Fruit fly (Drosophila melanogaster) whole organism, embryonic: ENCODE measurements around the gene CG3632.

Experiments
- Antp ChIP-seq: fragments of 200-800 bp; sonication (Bioruptor generic); optimal IDR thresholded peaks from 3 replicates; lab custom pipeline; 2016; ENCODE audit warnings: missing biosample characterization, missing genetic modification characterization
- CG1024 ChIP-seq: fragments of 200-800 bp; sonication (Bioruptor generic); IDR thresholded peaks from 2 replicates; pipeline ENCODE4 v1.3.6; 2022; ENCODE audit warnings: missing biosample characterization, missing genetic modification characterization
- CG10267 ChIP-seq: fragments of 200-800 bp; sonication (Bioruptor generic); optimal IDR thresholded peaks from 2 replicates; lab custom pipeline; 2018; ENCODE audit warnings: missing biosample characterization, mild to moderate bottlenecking, missing genetic modification characterization, moderate library complexity
- CG11093 ChIP-seq: fragments of 200-800 bp; sonication (Bioruptor generic); IDR thresholded peaks from 3 replicates; pipeline ENCODE4 v1.3.6; 2022; ENCODE audit warnings: missing biosample characterization, missing genetic modification characterization
- CG11560 ChIP-seq: fragments of 200-800 bp; sonication (Bioruptor generic); IDR thresholded peaks from 3 replicates; pipeline ENCODE4 v1.3.6; 2022; ENCODE audit warnings: missing biosample characterization, missing genetic modification characterization
- CG12391 ChIP-seq: fragments of 200-800 bp; sonication (Bioruptor generic); optimal IDR thresholded peaks from 3 replicates; lab custom pipeline; 2018; ENCODE audit warnings: missing biosample characterization, mild to moderate bottlenecking, missing genetic modification characterization, moderate library complexity
- CG17361 ChIP-seq: fragments of 200-800 bp; sonication (Bioruptor generic); IDR thresholded peaks from 3 replicates; pipeline ENCODE4 v1.3.6; 2022; ENCODE audit warnings: missing biosample characterization, missing genetic modification characterization
- CG34224 ChIP-seq: fragments of 200-800 bp; sonication (Bioruptor generic); IDR thresholded peaks from 3 replicates; pipeline ENCODE4 v1.3.6; 2022; ENCODE audit warnings: missing biosample characterization, missing genetic modification characterization; ENCODE audit not compliant: partially characterized antibody
- CG42726 ChIP-seq: fragments of 200-800 bp; sonication (Bioruptor generic); IDR thresholded peaks from 2 replicates; pipeline ENCODE4 v1.3.6; 2022; ENCODE audit warnings: missing biosample characterization, missing genetic modification characterization; ENCODE audit not compliant: partially characterized antibody
- CG4404 ChIP-seq: fragments of 200-800 bp; sonication (Bioruptor generic); IDR thresholded peaks from 2 replicates; pipeline ENCODE4 v1.3.6; 2022; ENCODE audit warnings: missing biosample characterization, missing genetic modification characterization
- CG6854 ChIP-seq: fragments of 200-800 bp; sonication (Bioruptor generic); optimal IDR thresholded peaks from 3 replicates; lab custom pipeline; 2017; ENCODE audit warnings: missing biosample characterization, mild to moderate bottlenecking, missing genetic modification characterization
- CG7963 ChIP-seq: fragments of 200-800 bp; sonication (Bioruptor generic); IDR thresholded peaks from 3 replicates; pipeline ENCODE4 v1.3.6; 2022; ENCODE audit warnings: missing biosample characterization, missing genetic modification characterization; ENCODE audit not compliant: partially characterized antibody
- CG8924 ChIP-seq: fragments of 200-800 bp; optimal IDR thresholded peaks from 3 replicates; lab custom pipeline; 2019; ENCODE audit warnings: missing biosample characterization, mild to moderate bottlenecking, missing genetic modification characterization, moderate library complexity
- CG9437 ChIP-seq: fragments of 200-800 bp; sonication (Bioruptor generic); optimal IDR thresholded peaks from 2 replicates; lab custom pipeline; 2018; ENCODE audit warnings: missing biosample characterization, mild to moderate bottlenecking, missing genetic modification characterization
- CG9727 ChIP-seq: fragments of 200-800 bp; sonication (Bioruptor generic); optimal IDR thresholded peaks from 3 replicates; lab custom pipeline; 2017; ENCODE audit warnings: missing biosample characterization, mild to moderate bottlenecking, missing genetic modification characterization
- CG9817 ChIP-seq: fragments of 200-800 bp; sonication (Bioruptor generic); optimal IDR thresholded peaks from 2 replicates; lab custom pipeline; 2018; ENCODE audit warnings: missing biosample characterization, mild to moderate bottlenecking, missing genetic modification characterization, moderate library complexity
- Deaf1 ChIP-seq: fragments of 200-800 bp; optimal IDR thresholded peaks from 3 replicates; lab custom pipeline; 2019; ENCODE audit warnings: missing biosample characterization, mild to moderate bottlenecking, missing genetic modification characterization, moderate library complexity
- Dll ChIP-seq: fragments of 200-800 bp; sonication (Bioruptor generic); IDR thresholded peaks from 4 replicates; pipeline ENCODE4 v1.3.6; 2022; ENCODE audit warnings: missing biosample characterization, missing genetic modification characterization; ENCODE audit not compliant: partially characterized antibody
- Doc3 ChIP-seq: fragments of 200-800 bp; sonication (Bioruptor generic); IDR thresholded peaks from 3 replicates; pipeline ENCODE4 v1.3.6; 2022; ENCODE audit warnings: missing biosample characterization, missing genetic modification characterization; ENCODE audit not compliant: partially characterized antibody
- HHEX ChIP-seq: fragments of 200-800 bp; sonication (Bioruptor generic); optimal IDR thresholded peaks from 3 replicates; lab custom pipeline; 2017; ENCODE audit warnings: missing biosample characterization, mild to moderate bottlenecking, missing genetic modification characterization, missing genetic modification reagents
- HmgZ ChIP-seq: fragments of 200-800 bp; sonication (Bioruptor generic); optimal IDR thresholded peaks from 2 replicates; lab custom pipeline; 2018; ENCODE audit warnings: missing biosample characterization, mild to moderate bottlenecking, missing genetic modification characterization
- Meics ChIP-seq: fragments of 200-800 bp; sonication (Bioruptor generic); optimal IDR thresholded peaks from 2 replicates; lab custom pipeline; 2017; ENCODE audit warnings: missing biosample characterization, mild to moderate bottlenecking, missing genetic modification characterization
- Mes4 ChIP-seq: fragments of 200-800 bp; sonication (Bioruptor generic); optimal IDR thresholded peaks from 2 replicates; lab custom pipeline; 2016; ENCODE audit warnings: missing biosample characterization, missing genetic modification characterization
- NC2α ChIP-seq: fragments of 200-800 bp; sonication (Bioruptor generic); optimal IDR thresholded peaks from 2 replicates; lab custom pipeline; 2016; ENCODE audit warnings: missing biosample characterization, missing genetic modification characterization
- NC2β ChIP-seq: fragments of 200-800 bp; sonication (Bioruptor generic); optimal IDR thresholded peaks from 2 replicates; lab custom pipeline; 2016; ENCODE audit warnings: missing biosample characterization, missing genetic modification characterization
- Nf-YC ChIP-seq: fragments of 200-800 bp; optimal IDR thresholded peaks from 3 replicates; lab custom pipeline; 2019; ENCODE audit warnings: missing biosample characterization, mild to moderate bottlenecking, missing genetic modification characterization, moderate library complexity
- Side ChIP-seq: fragments of 200-800 bp; sonication (Bioruptor generic); optimal IDR thresholded peaks from 2 replicates; lab custom pipeline; 2016; ENCODE audit warnings: missing biosample characterization, missing genetic modification characterization
- Spps ChIP-seq: fragments of 200-800 bp; sonication (Bioruptor generic); optimal IDR thresholded peaks from 2 replicates; lab custom pipeline; 2018; ENCODE audit warnings: missing biosample characterization, mild to moderate bottlenecking, missing genetic modification characterization
- Ssrp ChIP-seq: fragments of 200-800 bp; sonication (Bioruptor generic); optimal IDR thresholded peaks from 2 replicates; lab custom pipeline; 2018; ENCODE audit warnings: missing biosample characterization, mild to moderate bottlenecking, missing genetic modification characterization, moderate library complexity
- bbx ChIP-seq: fragments of 200-800 bp; sonication (Bioruptor generic); IDR thresholded peaks from 2 replicates; pipeline ENCODE4 v1.3.6; 2022; ENCODE audit warnings: missing biosample characterization, missing genetic modification characterization; ENCODE audit not compliant: partially characterized antibody
- cato ChIP-seq: fragments of 200-800 bp; sonication (Bioruptor generic); optimal IDR thresholded peaks from 2 replicates; lab custom pipeline; 2016; ENCODE audit warnings: missing biosample characterization, missing genetic modification characterization, borderline replicate concordance
- ci ChIP-seq: fragments of 200-800 bp; sonication (Bioruptor generic); IDR thresholded peaks from 3 replicates; pipeline ENCODE4 v1.3.6; 2022; ENCODE audit warnings: missing biosample characterization, missing genetic modification characterization
- dm ChIP-seq: fragments of 200-800 bp; sonication (Bioruptor generic); optimal IDR thresholded peaks from 3 replicates; lab custom pipeline; 2016; ENCODE audit warnings: missing biosample characterization, missing genetic modification characterization
- dmrt11E ChIP-seq: fragments of 200-800 bp; sonication (Bioruptor generic); optimal IDR thresholded peaks from 3 replicates; lab custom pipeline; 2018; ENCODE audit warnings: missing biosample characterization, mild to moderate bottlenecking, missing genetic modification characterization, moderate library complexity
- inv ChIP-seq: fragments of 200-800 bp; sonication (Bioruptor generic); IDR thresholded peaks from 2 replicates; pipeline ENCODE4 v1.3.6; 2022; ENCODE audit warnings: missing biosample characterization, missing genetic modification characterization; ENCODE audit not compliant: partially characterized antibody
- knrl ChIP-seq: fragments of 200-800 bp; sonication (Bioruptor generic); IDR thresholded peaks from 3 replicates; pipeline ENCODE4 v1.3.6; 2022; ENCODE audit warnings: missing biosample characterization, missing genetic modification characterization; ENCODE audit not compliant: partially characterized antibody
- nmo ChIP-seq: fragments of 200-800 bp; sonication (Bioruptor generic); optimal IDR thresholded peaks from 2 replicates; lab custom pipeline; 2018; ENCODE audit warnings: missing biosample characterization, mild to moderate bottlenecking, missing genetic modification characterization, moderate library complexity
- nom ChIP-seq: fragments of 200-800 bp; sonication (Bioruptor generic); optimal IDR thresholded peaks from 2 replicates; lab custom pipeline; 2017; ENCODE audit warnings: missing biosample characterization, missing genetic modification characterization, mild to moderate bottlenecking, moderate library complexity, missing genetic modification reagents
- pan ChIP-seq, 4 experiments: fragments of >200 bp in 3 of 4; fragments of 200-800 bp in 1 of 4; sonication (Bioruptor generic) in 1 of 4; optimal IDR thresholded peaks in 3 of 4; IDR thresholded peaks in 1 of 4; 2 replicates each; pipeline versions ENCODE4 v1.3.6 to Lab custom; 2017 to 2022; ENCODE audit warnings: missing biosample characterization in 2 of 4, missing genetic modification characterization in 2 of 4, mixed read lengths in 1 of 4
- pb ChIP-seq: fragments of 200-800 bp; sonication (Bioruptor generic); optimal IDR thresholded peaks from 3 replicates; lab custom pipeline; 2016; ENCODE audit warnings: missing biosample characterization, missing genetic modification characterization
- pzg ChIP-seq: fragments of 200-800 bp; sonication (Bioruptor generic); optimal IDR thresholded peaks from 3 replicates; lab custom pipeline; 2018; ENCODE audit warnings: missing biosample characterization, mild to moderate bottlenecking, missing genetic modification characterization, moderate library complexity
- ranshi ChIP-seq: fragments of 200-800 bp; sonication (Bioruptor generic); IDR thresholded peaks from 2 replicates; pipeline ENCODE4 v1.3.6; 2022; ENCODE audit warnings: missing biosample characterization, missing genetic modification characterization
- run ChIP-seq: fragments of 200-800 bp; sonication (Bioruptor generic); optimal IDR thresholded peaks from 3 replicates; lab custom pipeline; 2018; ENCODE audit warnings: missing biosample characterization, mild to moderate bottlenecking, missing genetic modification characterization
- sens ChIP-seq: fragments of 200-800 bp; sonication (Bioruptor generic); peaks from one replicate; lab custom pipeline; 2016; ENCODE audit warnings: missing biosample characterization, missing genetic modification characterization
- sna ChIP-seq: fragments of 200-800 bp; sonication (Bioruptor generic); IDR thresholded peaks from 2 replicates; pipeline ENCODE4 v1.3.6; 2022; ENCODE audit warnings: missing biosample characterization, missing genetic modification characterization; ENCODE audit not compliant: partially characterized antibody
- stwl ChIP-seq: fragments of 200-800 bp; sonication (Bioruptor generic); optimal IDR thresholded peaks from 3 replicates; lab custom pipeline; 2018; ENCODE audit warnings: missing biosample characterization, mild to moderate bottlenecking, missing genetic modification characterization, moderate library complexity
- zen ChIP-seq: fragments of 200-800 bp; sonication (Bioruptor generic); optimal IDR thresholded peaks from 3 replicates; lab custom pipeline; 2018; ENCODE audit warnings: missing biosample characterization, mild to moderate bottlenecking, missing genetic modification characterization, moderate library complexity

The CG3632 gene

DNA sequence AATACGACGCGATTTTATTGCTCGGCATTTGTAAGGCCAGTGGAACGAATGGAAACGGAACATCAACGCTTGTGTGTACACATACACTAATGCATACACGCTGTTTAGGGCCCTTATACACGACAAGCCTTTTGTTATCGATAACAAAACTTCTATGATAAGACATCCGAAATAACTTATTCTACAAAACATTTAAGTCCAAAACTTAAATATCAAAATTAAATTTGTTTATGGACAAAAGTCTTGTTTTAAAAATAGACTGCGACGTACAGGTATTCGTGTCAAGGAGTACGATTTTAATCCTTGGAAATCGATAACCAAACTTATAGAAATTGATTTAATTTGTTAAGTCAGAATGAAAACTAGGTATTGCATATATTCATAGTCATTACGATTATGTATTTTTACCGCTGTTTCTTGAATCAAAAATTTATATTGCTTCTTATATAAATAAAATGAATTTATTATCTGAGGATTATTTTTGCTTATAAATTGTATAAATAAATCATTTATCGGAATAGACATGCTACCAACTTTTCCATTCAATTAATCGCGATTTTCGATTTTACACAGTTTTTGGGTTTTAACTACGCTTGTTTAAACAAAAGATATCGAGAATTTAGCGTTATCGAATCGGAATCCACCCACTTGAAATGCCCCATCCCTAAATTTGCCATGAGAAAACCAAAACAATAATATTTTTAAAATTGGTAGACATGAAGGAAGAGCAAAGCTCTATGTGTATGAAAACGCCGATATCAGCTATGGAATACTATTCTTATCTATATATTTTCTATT lies 16.8 kb downstream of the CG3632 start, which contains the start of the genes CG9915 and SWIP (continued):
- no peak for TF ChIP-seq nom
- peak; percentile 16 for TF ChIP-seq CG10267 (tag; lab: Kevin White, UChicago)
- TF ChIP-seq nmo (GFP tag; lab: Kevin White, UChicago) = peak; percentile 13
- peak; percentile 51 for TF ChIP-seq dmrt11E
- TF ChIP-seq Meics (GFP tag; lab: Kevin White, UChicago) = peak; percentile 25
- TF ChIP-seq CG17361 = peak; percentile 46; the same call in 1 of the 3 replicates
- no peak for TF ChIP-seq Doc3 (GFP tag; lab: Robert Waterston, UW)
- TF ChIP-seq Mes4 = no peak
- TF ChIP-seq HmgZ = no peak
- peak; percentile 84 for TF ChIP-seq CG7963 (GFP tag; lab: Robert Waterston, UW)
- TF ChIP-seq Antp (GFP tag; lab: Kevin White, UChicago) = no peak
- TF ChIP-seq CG11093 = no peak
- TF ChIP-seq CG9437 (GFP tag; lab: Kevin White, UChicago) = peak; percentile 4
- no peak for TF ChIP-seq Spps (tag; lab: Kevin White, UChicago)
- TF ChIP-seq CG11560 = no peak
- TF ChIP-seq dm = peak; percentile 28
- TF ChIP-seq bbx (GFP tag; lab: Robert Waterston, UW) = peak; percentile 71
- no peak; the same call in 2 of the 3 replicates for TF ChIP-seq CG34224
- peak; percentile 7 for TF ChIP-seq Ssrp (tag; lab: Kevin White, UChicago)
- peak; percentile 27 for TF ChIP-seq pzg (GFP tag; lab: Kevin White, UChicago)
- TF ChIP-seq Nf-YC (tag; lab: Kevin White, UChicago) = peak; percentile 16
- peak; percentile 38 for TF ChIP-seq stwl (tag; lab: Kevin White, UChicago)
- TF ChIP-seq CG9727 (GFP tag; lab: Kevin White, UChicago) = peak; percentile 22
- TF ChIP-seq zen = peak; percentile 31
- TF ChIP-seq NC2α (GFP tag; lab: Kevin White, UChicago) = no peak
- TF ChIP-seq Side (GFP tag; lab: Kevin White, UChicago) = peak; percentile 18
- no peak for TF ChIP-seq inv (GFP tag; lab: Robert Waterston, UW)
- TF ChIP-seq NC2β = no peak
- peak; percentile 69 for TF ChIP-seq CG1024 (GFP tag; lab: Robert Waterston, UW)
- 0 out of 2 replicates have a peak, but pooled peaks have one; percentile 33 for TF ChIP-seq CG42726 (GFP tag; lab: Robert Waterston, UW)
- TF ChIP-seq ci (GFP tag; lab: Robert Waterston, UW) = 0 out of 3 replicates have a peak, but pooled peaks have one; percentile 25
- peak; percentile 56 for TF ChIP-seq Dll (GFP tag; lab: Robert Waterston, UW)
- no peak for TF ChIP-seq pan (optimal IDR thresholded peaks at IDR 0.05; lab: Kevin White, UChicago)
- no peak for TF ChIP-seq pan (GFP tag; optimal IDR thresholded peaks at IDR 0.05 in 1 of 2, IDR thresholded peaks at IDR 0.05 in 1 of 2)
- TF ChIP-seq CG6854 (GFP tag; lab: Kevin White, UChicago) = no peak
- no peak for TF ChIP-seq run (tag; lab: Kevin White, UChicago)
- TF ChIP-seq CG4404 (GFP tag; lab: Robert Waterston, UW) = no peak
- TF ChIP-seq CG9817 (tag; lab: Kevin White, UChicago) = no peak
- no peak for TF ChIP-seq cato (GFP tag; lab: Kevin White, UChicago)
- TF ChIP-seq pb (GFP tag; lab: Kevin White, UChicago) = no peak
- peak; percentile 41; the same call in 1 of the 2 replicates for TF ChIP-seq sna (GFP tag; lab: Robert Waterston, UW)
- peak; percentile 12; the same call in 1 of the 3 replicates for TF ChIP-seq knrl (GFP tag; lab: Robert Waterston, UW)
- TF ChIP-seq HHEX = no peak
- peak; percentile 33 for TF ChIP-seq CG8924 (tag; lab: Kevin White, UChicago)
- TF ChIP-seq sens (GFP tag; lab: Kevin White, UChicago) = peak; percentile 35
- peak; percentile 50 for TF ChIP-seq CG12391 (tag; lab: Kevin White, UChicago)
- TF ChIP-seq Deaf1 = peak; percentile 41
- no peak for TF ChIP-seq ranshi (GFP tag; lab: Robert Waterston, UW)
